Worm (Caenorhabditis elegans): ENCODE measurements around the gene F16G10.6.

- TF ChIP-seq flt-1 (GFP tag; IDR thresholded peaks at IDR 0.05) (no peak), tab-1 (GFP tag; IDR thresholded peaks at IDR 0.05) (no peak), cog-1 (tag; optimal IDR thresholded peaks at IDR 0.05) (no peak), ztf-23 (GFP tag; IDR thresholded peaks at IDR 0.05) (no peak), klf-2 (GFP tag; conservative IDR thresholded peaks at IDR 0.05) (no peak)
Observed at ce11 chrII:2403984-2404383, 26.3 kb upstream of the F16G10.6 start, which contains the start of gene F16G10.1.
